Worm (Caenorhabditis elegans) whole organism, late embryonic: ENCODE measurements around the gene hil-1.

Experiments
- C08G9.2 ChIP-seq: sonication (generic microtip); optimal IDR thresholded peaks from 2 replicates; lab custom pipeline; 2016; ENCODE audit warnings: mild to moderate bottlenecking, missing genetic modification characterization, moderate library complexity, missing compliant biosample characterization
- F13H6.1 ChIP-seq: sonication (generic microtip); optimal IDR thresholded peaks from 2 replicates; lab custom pipeline; 2016; ENCODE audit warnings: missing genetic modification characterization, missing compliant biosample characterization
- K02D7.2 ChIP-seq: sonication (generic microtip); optimal IDR thresholded peaks from 2 replicates; lab custom pipeline; 2017; ENCODE audit warnings: mild to moderate bottlenecking, missing genetic modification characterization, missing compliant biosample characterization
- K09A11.1 ChIP-seq: sonication (generic microtip); optimal IDR thresholded peaks from 2 replicates; lab custom pipeline; 2017; ENCODE audit warnings: antibody characterized with exemption, mild to moderate bottlenecking, missing genetic modification characterization, missing compliant biosample characterization; ENCODE audit not compliant: insufficient read depth
- Y22D7AL.16 ChIP-seq: sonication (generic microtip); optimal IDR thresholded peaks from 2 replicates; lab custom pipeline; 2016; ENCODE audit warnings: missing genetic modification characterization, missing compliant biosample characterization
- ahr-1 ChIP-seq: sonication (generic microtip); optimal IDR thresholded peaks from 2 replicates; lab custom pipeline; 2016; ENCODE audit warnings: missing genetic modification characterization, missing compliant biosample characterization
- ceh-18 ChIP-seq: sonication (generic microtip); optimal IDR thresholded peaks from 2 replicates; lab custom pipeline; 2016; ENCODE audit warnings: missing genetic modification characterization, missing compliant biosample characterization
- ceh-22 ChIP-seq: sonication (generic microtip); optimal IDR thresholded peaks from 2 replicates; lab custom pipeline; 2017; ENCODE audit warnings: missing biosample characterization, missing genetic modification characterization
- ceh-24 ChIP-seq: sonication (generic microtip); optimal IDR thresholded peaks from 2 replicates; lab custom pipeline; 2016; ENCODE audit warnings: mild to moderate bottlenecking, missing genetic modification characterization, missing compliant biosample characterization
- ceh-30 ChIP-seq: fragments of 150-350 bp; optimal IDR thresholded peaks from 2 replicates; lab custom pipeline; 2014; ENCODE audit warnings: missing biosample characterization, missing genetic modification characterization
- ceh-34 ChIP-seq: sonication (generic microtip); optimal IDR thresholded peaks from 2 replicates; lab custom pipeline; 2016; ENCODE audit warnings: mild to moderate bottlenecking, missing genetic modification characterization, missing compliant biosample characterization
- ceh-45 ChIP-seq: fragments of 200-800 bp; sonication (Bioruptor generic); IDR thresholded peaks from 2 replicates; pipeline ENCODE4 v1.3.6; 2022; ENCODE audit warnings: missing genetic modification reagents, missing genetic modification characterization, missing compliant biosample characterization
- ceh-48 ChIP-seq: sonication (generic microtip); optimal IDR thresholded peaks from 2 replicates; lab custom pipeline; 2016; ENCODE audit warnings: missing genetic modification characterization, inconsistent platforms, missing compliant biosample characterization
- ceh-6 ChIP-seq: fragments of 200-800 bp; sonication (Bioruptor generic); optimal IDR thresholded peaks from 2 replicates; lab custom pipeline; 2018; ENCODE audit warnings: mild to moderate bottlenecking, missing genetic modification characterization, missing compliant biosample characterization
- dmd-4 ChIP-seq: sonication (generic microtip); optimal IDR thresholded peaks from 2 replicates; lab custom pipeline; 2016; ENCODE audit warnings: borderline replicate concordance, missing genetic modification characterization, missing compliant biosample characterization
- dve-1 ChIP-seq: sonication (generic microtip); optimal IDR thresholded peaks from 2 replicates; lab custom pipeline; 2017; ENCODE audit warnings: antibody characterized with exemption, mild to moderate bottlenecking, missing genetic modification characterization, missing compliant biosample characterization
- elt-4 ChIP-seq: sonication (generic microtip); optimal IDR thresholded peaks from 2 replicates; lab custom pipeline; 2016; ENCODE audit warnings: missing genetic modification characterization, missing compliant biosample characterization
- fax-1 ChIP-seq: sonication (generic microtip); optimal IDR thresholded peaks from 2 replicates; lab custom pipeline; 2016; ENCODE audit warnings: missing genotype, missing genetic modification characterization, missing compliant biosample characterization
- gmeb-2 ChIP-seq: sonication (generic microtip); optimal IDR thresholded peaks from 2 replicates; lab custom pipeline; 2016; ENCODE audit warnings: missing genetic modification characterization, inconsistent platforms, missing compliant biosample characterization
- hlh-15 ChIP-seq: sonication (generic microtip); optimal IDR thresholded peaks from 2 replicates; lab custom pipeline; 2016; ENCODE audit warnings: missing genetic modification characterization, missing compliant biosample characterization
- madf-2 ChIP-seq: sonication (generic microtip); optimal IDR thresholded peaks from 2 replicates; lab custom pipeline; 2017; ENCODE audit warnings: missing genetic modification characterization, missing compliant biosample characterization
- nhr-232 ChIP-seq: sonication (generic microtip); optimal IDR thresholded peaks from 2 replicates; lab custom pipeline; 2016; ENCODE audit warnings: missing genetic modification characterization, missing compliant biosample characterization
- npax-4 ChIP-seq: sonication (generic microtip); optimal IDR thresholded peaks from 2 replicates; lab custom pipeline; 2016; ENCODE audit warnings: missing genetic modification characterization, missing compliant biosample characterization
- pag-3 ChIP-seq: sonication (generic microtip); optimal IDR thresholded peaks from 2 replicates; lab custom pipeline; 2016; ENCODE audit warnings: missing compliant biosample characterization, missing genetic modification characterization, borderline replicate concordance
- pat-9 ChIP-seq: fragments of 200-800 bp; sonication (Bioruptor generic); optimal IDR thresholded peaks from 2 replicates; lab custom pipeline; 2018; ENCODE audit warnings: mild to moderate bottlenecking, missing genetic modification characterization, moderate library complexity, missing compliant biosample characterization
- pax-1 ChIP-seq: fragments of 150-350 bp; optimal IDR thresholded peaks from 2 replicates; lab custom pipeline; 2014; ENCODE audit warnings: missing biosample characterization, missing genetic modification characterization
- pha-2 ChIP-seq: sonication (generic microtip); optimal IDR thresholded peaks from 2 replicates; lab custom pipeline; 2017; ENCODE audit warnings: mild to moderate bottlenecking, missing genetic modification characterization, missing compliant biosample characterization
- pha-4 ChIP-seq: fragments of 150-350 bp; optimal IDR thresholded peaks from 2 replicates; lab custom pipeline; 2018; ENCODE audit warnings: missing biosample characterization, missing genetic modification reagents, missing genetic modification characterization
- pqm-1 ChIP-seq: sonication (generic microtip); optimal IDR thresholded peaks from 2 replicates; lab custom pipeline; 2016; ENCODE audit warnings: missing genetic modification characterization, missing compliant biosample characterization
- ref-2 ChIP-seq: sonication (generic microtip); optimal IDR thresholded peaks from 2 replicates; lab custom pipeline; 2016; ENCODE audit warnings: missing genetic modification characterization, missing compliant biosample characterization
- rnt-1 ChIP-seq: sonication (generic microtip); optimal IDR thresholded peaks from 2 replicates; lab custom pipeline; 2016; ENCODE audit warnings: missing genetic modification characterization, missing compliant biosample characterization
- sdc-2 ChIP-seq: sonication (generic microtip); optimal IDR thresholded peaks from 2 replicates; lab custom pipeline; 2016; ENCODE audit warnings: missing genotype, missing genetic modification characterization, missing compliant biosample characterization
- sox-4 ChIP-seq: sonication (generic microtip); optimal IDR thresholded peaks from 2 replicates; lab custom pipeline; 2017; ENCODE audit warnings: mild to moderate bottlenecking, missing genetic modification characterization, inconsistent platforms, missing compliant biosample characterization
- tbx-7 ChIP-seq: sonication (generic microtip); optimal IDR thresholded peaks from 2 replicates; lab custom pipeline; 2016; ENCODE audit warnings: missing genotype, missing genetic modification characterization, missing compliant biosample characterization
- ttx-3 ChIP-seq: sonication (generic microtip); optimal IDR thresholded peaks from 2 replicates; lab custom pipeline; 2016; ENCODE audit warnings: missing genetic modification reagents, missing genetic modification characterization, missing compliant biosample characterization
- unc-42 ChIP-seq: sonication (generic microtip); optimal IDR thresholded peaks from 2 replicates; lab custom pipeline; 2016; ENCODE audit warnings: missing genotype, missing genetic modification characterization, missing compliant biosample characterization
- unc-55 ChIP-seq: sonication (generic microtip); optimal IDR thresholded peaks from 2 replicates; lab custom pipeline; 2017; ENCODE audit warnings: missing biosample characterization, missing genetic modification reagents, missing genetic modification characterization
- unc-86 ChIP-seq: sonication (generic microtip); optimal IDR thresholded peaks from 2 replicates; lab custom pipeline; 2016; ENCODE audit warnings: missing genetic modification characterization, missing compliant biosample characterization
- ztf-16 ChIP-seq: sonication (generic microtip); optimal IDR thresholded peaks from 2 replicates; lab custom pipeline; 2017; ENCODE audit warnings: missing genetic modification characterization, missing compliant biosample characterization

The hil-1 gene

ce11 chrV:14947022-14947421 lies 2.6 kb upstream of the hil-1 start, which contains the start of gene C30G7.4:
TSS of gene C30G7.4 (minus strand) at chrV:14947122.
- TF ChIP-seq ceh-34 (tag; lab: Kevin White, UChicago) = no peak
- TF ChIP-seq Y22D7AL.16 (tag; lab: Kevin White, UChicago) = no peak
- no peak for TF ChIP-seq tbx-7 (tag; lab: Kevin White, UChicago)
- TF ChIP-seq ceh-22 (tag; lab: Kevin White, UChicago) = no peak
- no peak for TF ChIP-seq ztf-16 (tag; lab: Kevin White, UChicago)
- no peak for TF ChIP-seq gmeb-2 (tag; lab: Kevin White, UChicago)
- no peak for TF ChIP-seq pha-2 (tag; lab: Kevin White, UChicago)
- no peak for TF ChIP-seq pat-9 (tag; lab: Kevin White, UChicago)
- no peak for TF ChIP-seq elt-4
- no peak for TF ChIP-seq sdc-2 (tag; lab: Kevin White, UChicago)
- no peak for TF ChIP-seq madf-2
- no peak for TF ChIP-seq ceh-45
- no peak for TF ChIP-seq dve-1 (tag; lab: Kevin White, UChicago)
- no peak for TF ChIP-seq ref-2 (tag; lab: Kevin White, UChicago)
- no peak for TF ChIP-seq fax-1
- no peak for TF ChIP-seq ttx-3 (tag; lab: Kevin White, UChicago)
- no peak for TF ChIP-seq unc-86 (tag; lab: Kevin White, UChicago)
- no peak for TF ChIP-seq dmd-4 (tag; lab: Kevin White, UChicago)
- no peak for TF ChIP-seq pag-3 (tag; lab: Kevin White, UChicago)
- TF ChIP-seq K09A11.1 (tag; lab: Kevin White, UChicago) = no peak

ce11 chrV:14948566-14948965 lies 1.0 kb upstream of the hil-1 start:
- TF ChIP-seq rnt-1 (tag; lab: Kevin White, UChicago) = no peak
- no peak for TF ChIP-seq Y22D7AL.16 (tag; lab: Kevin White, UChicago)
- TF ChIP-seq dve-1 (tag; lab: Kevin White, UChicago) = no peak
- no peak for TF ChIP-seq pqm-1 (tag; lab: Kevin White, UChicago)
- TF ChIP-seq ceh-22 (tag; lab: Kevin White, UChicago) = no peak
- TF ChIP-seq, all 69 proteins: peak for 0

- TF ChIP-seq ceh-18 = no peak
- no peak for TF ChIP-seq F13H6.1
- TF ChIP-seq hlh-15 (tag; lab: Kevin White, UChicago) = no peak
- no peak for TF ChIP-seq ceh-48
- TF ChIP-seq pha-2 (tag; lab: Kevin White, UChicago) = no peak
- no peak for TF ChIP-seq ceh-30 (tag; lab: Kevin White, UChicago)
Observed at ce11 chrV:14954633-14955032, 5.1 kb downstream of the hil-1 start, which contains the start of gene C30G7.5. TSS of gene C30G7.5 (minus strand) at chrV:14954733.

DNA sequence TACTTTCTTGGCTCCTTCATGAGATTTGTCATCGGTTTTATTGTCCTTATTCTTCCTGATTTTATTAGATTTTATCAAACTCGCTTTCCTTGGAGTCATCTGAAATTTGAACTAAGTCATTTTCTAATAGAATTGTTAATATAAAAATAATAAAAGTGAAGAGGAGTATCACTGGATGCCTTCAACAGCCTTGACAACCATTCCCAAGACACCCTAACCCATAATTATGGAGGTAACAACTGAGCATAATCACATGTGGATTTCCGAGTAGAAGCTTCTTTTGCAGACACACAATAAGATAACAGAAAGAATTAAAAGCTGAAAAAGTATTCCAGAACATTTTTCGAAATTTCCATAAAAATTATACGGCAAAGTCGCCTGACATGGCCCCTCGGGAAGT lies 6.1 kb downstream of the hil-1 start, which contains the start of gene F02D8.9:
F02D8.9 (minus strand) TSS at position 101 of the 400 bp plus-strand sequence.
- TF ChIP-seq dve-1 (tag; lab: Kevin White, UChicago) = no peak

DNA sequence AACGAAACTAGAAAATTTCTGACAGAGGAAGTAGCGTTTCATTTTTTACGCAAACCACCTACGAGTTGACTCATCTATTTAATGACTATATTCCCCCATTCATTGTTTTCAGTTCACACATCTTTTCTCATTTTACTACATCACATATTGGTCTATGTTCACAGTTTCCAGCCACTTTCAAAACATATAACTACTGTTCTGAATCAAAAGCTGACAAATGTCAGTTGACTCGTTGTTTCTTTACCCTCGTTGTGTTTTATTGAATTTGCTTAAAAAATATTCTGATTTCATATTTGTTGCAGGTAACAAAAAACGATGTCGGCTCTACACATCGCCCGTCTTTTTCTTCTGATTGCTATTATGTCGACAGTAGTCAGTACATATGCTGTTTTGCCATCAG lies 21.6 kb downstream of the hil-1 start, which contains the start of gene nlp-59:
nlp-59 (plus strand) TSS at position 301 of the 400 bp plus-strand sequence.
- no peak for TF ChIP-seq gmeb-2 (tag; lab: Kevin White, UChicago)

DNA sequence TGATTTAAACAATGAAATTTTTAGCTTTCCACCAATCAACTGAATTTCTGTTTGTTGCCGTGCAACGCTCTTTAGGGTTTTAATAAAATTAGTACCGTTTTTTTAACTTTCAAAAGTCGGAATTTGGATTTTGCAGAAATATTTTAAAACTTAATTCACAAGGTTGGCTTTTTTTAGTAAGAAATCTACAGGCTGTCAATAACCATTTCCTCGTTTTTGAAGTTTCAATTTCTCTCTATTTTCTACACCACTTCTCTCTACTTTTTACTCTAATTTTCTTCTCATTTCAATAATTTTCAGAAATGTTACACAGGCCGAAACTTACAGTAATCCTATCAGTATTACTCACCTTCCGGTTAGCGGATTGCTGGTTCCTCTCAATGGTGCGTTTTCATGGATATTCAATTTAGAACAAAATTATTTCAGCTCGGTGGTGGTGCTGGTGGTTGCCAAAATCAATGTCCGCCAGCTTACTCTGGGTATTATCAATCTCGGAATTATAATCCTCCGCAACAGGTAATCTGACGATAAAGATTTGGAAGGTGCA lies 28.7 kb downstream of the hil-1 start, which contains the start of the genes grd-12 and F02D8.1:
grd-12 (plus strand) TSS at position 301 of the 547 bp plus-strand sequence.
F02D8.1 (minus strand) TSS at position 497 of the 547 bp plus-strand sequence.
- TF ChIP-seq nhr-232 (tag; lab: Kevin White, UChicago) (no peak), pha-2 (tag; lab: Kevin White, UChicago) (no peak), ceh-24 (tag; lab: Kevin White, UChicago) (no peak), unc-55 (GFP tag; lab: Kevin White, UChicago) (no peak), ahr-1 (tag; lab: Kevin White, UChicago) (no peak), C08G9.2 (tag; lab: Kevin White, UChicago) (no peak), npax-4 (no peak), pha-4 (no peak), ceh-6 (GFP tag; lab: Kevin White, UChicago) (no peak), sdc-2 (tag; lab: Kevin White, UChicago) (no peak), K02D7.2 (no peak), fax-1 (no peak), pax-1 (tag; lab: Kevin White, UChicago) (no peak), ceh-18 (no peak), madf-2 (no peak), sox-4 (tag; lab: Kevin White, UChicago) (no peak), unc-42 (tag; lab: Kevin White, UChicago) (no peak), tbx-7 (tag; lab: Kevin White, UChicago) (no peak), ceh-22 (tag; lab: Kevin White, UChicago) (no peak)
